Fruit fly (Drosophila melanogaster): Measurements from ENCODE around the gene CG44362.

The CG44362 gene

dm6 chr3L:11441889-11442782 lies 44.8 kb downstream of the CG44362 start:
- TF ChIP-seq jim (GFP tag; optimal IDR thresholded peaks at IDR 0.05) (no peak), psq (GFP tag; optimal IDR thresholded peaks at IDR 0.05) (peak; percentile 55)

- TF ChIP-seq psq (GFP tag; optimal IDR thresholded peaks at IDR 0.05), result peak; percentile 15
- no peak for TF ChIP-seq Dif (GFP tag; optimal IDR thresholded peaks at IDR 0.05; ENCODE audit: partially characterized antibody)
- TF ChIP-seq HLH106 (tag; optimal IDR thresholded peaks at IDR 0.05), result peak; percentile 16
- TF ChIP-seq N (GFP tag; optimal IDR thresholded peaks at IDR 0.05), result no peak
- no peak for TF ChIP-seq usp (GFP tag; optimal IDR thresholded peaks at IDR 0.05)
- TF ChIP-seq Rel (GFP tag; optimal IDR thresholded peaks at IDR 0.05), result no peak
- no peak for TF ChIP-seq Rel (tag; optimal IDR thresholded peaks at IDR 0.05)
- TF ChIP-seq CrebA (GFP tag; optimal IDR thresholded peaks at IDR 0.05; ENCODE audit: borderline replicate concordance), result no peak
- TF ChIP-seq Hr83 (GFP tag; optimal IDR thresholded peaks at IDR 0.05; ENCODE audit: poor library complexity, severe bottlenecking), result no peak
- no peak for TF ChIP-seq br (GFP tag; optimal IDR thresholded peaks at IDR 0.05)
- no peak for TF ChIP-seq dsf (GFP tag; optimal IDR thresholded peaks at IDR 0.05; ENCODE audit: borderline replicate concordance)
- TF ChIP-seq jim (GFP tag; optimal IDR thresholded peaks at IDR 0.05), result no peak
- no peak for TF ChIP-seq Myc (optimal IDR thresholded peaks at IDR 0.05)
- TF ChIP-seq CG32264 (GFP tag; optimal IDR thresholded peaks at IDR 0.05), result no peak
- TF ChIP-seq tai (GFP tag; optimal IDR thresholded peaks at IDR 0.05), result no peak
- TF ChIP-seq Abd-B (GFP tag; optimal IDR thresholded peaks at IDR 0.05), result no peak
- no peak for TF ChIP-seq pan (optimal IDR thresholded peaks at IDR 0.05)
- no peak for TF ChIP-seq dl (GFP tag; optimal IDR thresholded peaks at IDR 0.05; ENCODE audit: insufficient read depth in 1 of 2, partially characterized antibody in 2 of 2)
- TF ChIP-seq CG9705 (GFP tag; optimal IDR thresholded peaks at IDR 0.05), result no peak
- no peak for TF ChIP-seq OdsH (GFP tag; optimal IDR thresholded peaks at IDR 0.05)
- peak; percentile 42 for TF ChIP-seq Dfd (GFP tag; optimal IDR thresholded peaks at IDR 0.05)
- no peak for TF ChIP-seq ey (GFP tag; optimal IDR thresholded peaks at IDR 0.05)
- TF ChIP-seq sv (GFP tag; optimal IDR thresholded peaks at IDR 0.05), result no peak
- no peak for TF ChIP-seq Vsx2 (GFP tag; optimal IDR thresholded peaks at IDR 0.05; ENCODE audit: partially characterized antibody)
- TF ChIP-seq foxo (GFP tag; optimal IDR thresholded peaks at IDR 0.05), result peak in 1 of 2 experiments; percentile 2
- no peak for TF ChIP-seq lola (GFP tag; optimal IDR thresholded peaks at IDR 0.05)
- peak; percentile 2 for TF ChIP-seq fru (GFP tag; optimal IDR thresholded peaks at IDR 0.05)
- no peak for TF ChIP-seq Hr78 (GFP tag; optimal IDR thresholded peaks at IDR 0.05)
- no peak for TF ChIP-seq Mio (GFP tag; optimal IDR thresholded peaks at IDR 0.05)
- no peak for TF ChIP-seq woc (GFP tag; optimal IDR thresholded peaks at IDR 0.05)
- TF ChIP-seq brk (GFP tag; optimal IDR thresholded peaks at IDR 0.05), result no peak
- no peak for TF ChIP-seq sage (GFP tag; optimal IDR thresholded peaks at IDR 0.05)
- no peak for TF ChIP-seq rgr (GFP tag; optimal IDR thresholded peaks at IDR 0.05)
- peak; percentile 11 for TF ChIP-seq Sp1 (GFP tag; optimal IDR thresholded peaks at IDR 0.05)
- no peak for TF ChIP-seq dmrt93B (GFP tag; optimal IDR thresholded peaks at IDR 0.05)
- TF ChIP-seq Hnf4 (GFP tag; optimal IDR thresholded peaks at IDR 0.05), result no peak
- TF ChIP-seq Jra (GFP tag; optimal IDR thresholded peaks at IDR 0.05), result no peak
- no peak for TF ChIP-seq h (GFP tag; optimal IDR thresholded peaks at IDR 0.05)
Observed at dm6 chr3L:11443474-11444080, 46.2 kb downstream of the CG44362 start.

- no peak for TF ChIP-seq Myc (optimal IDR thresholded peaks at IDR 0.05)
- no peak for TF ChIP-seq usp (GFP tag; optimal IDR thresholded peaks at IDR 0.05)
- TF ChIP-seq GATAd (GFP tag; optimal IDR thresholded peaks at IDR 0.05), result no peak
- TF ChIP-seq dmrt93B (GFP tag; optimal IDR thresholded peaks at IDR 0.05), result no peak
- TF ChIP-seq fru (GFP tag; optimal IDR thresholded peaks at IDR 0.05), result no peak
- no peak for TF ChIP-seq br (GFP tag; optimal IDR thresholded peaks at IDR 0.05)
Observed at dm6 chr3L:11444169-11444568, 46.8 kb downstream of the CG44362 start.

All from whole organism, wandering third instar larva.